Fruit fly (Drosophila melanogaster) whole organism, prepupa: Measurements from ENCODE around the gene CG34256.

Experiments used
- Blimp-1 ChIP-seq: fragments of 200-800 bp; sonication (Bioruptor generic); optimal IDR thresholded peaks from 3 replicates; lab custom pipeline; 2017; ENCODE audit warnings: missing biosample characterization, missing genetic modification characterization, mild to moderate bottlenecking, moderate library complexity, missing genetic modification reagents
- CG10669 ChIP-seq: fragments of 200-800 bp; sonication (Bioruptor generic); optimal IDR thresholded peaks from 3 replicates; lab custom pipeline; 2018; ENCODE audit warnings: missing biosample characterization, mild to moderate bottlenecking, missing genetic modification characterization, moderate library complexity
- CG11294 ChIP-seq: fragments of 200-800 bp; sonication (Bioruptor generic); IDR thresholded peaks from 2 replicates; pipeline ENCODE4 v1.3.6; 2022; ENCODE audit warnings: missing biosample characterization, missing genetic modification characterization
- CG11762 ChIP-seq: fragments of 200-800 bp; sonication (Bioruptor generic); optimal IDR thresholded peaks from 3 replicates; lab custom pipeline; 2016; ENCODE audit warnings: missing biosample characterization, missing genetic modification characterization; ENCODE audit not compliant: insufficient read depth
- CG11902 ChIP-seq: fragments of 200-800 bp; sonication (Bioruptor generic); optimal IDR thresholded peaks from 3 replicates; lab custom pipeline; 2016; ENCODE audit warnings: missing biosample characterization, missing genetic modification characterization
- CG1621 ChIP-seq: fragments of 200-800 bp; sonication (Bioruptor generic); optimal IDR thresholded peaks from 3 replicates; lab custom pipeline; 2018; ENCODE audit warnings: missing biosample characterization, mild to moderate bottlenecking, missing genetic modification characterization
- CG3032 ChIP-seq: fragments of 200-800 bp; optimal IDR thresholded peaks from 2 replicates; lab custom pipeline; 2019; ENCODE audit warnings: missing biosample characterization, mild to moderate bottlenecking, missing genetic modification characterization, moderate library complexity
- CG31627 ChIP-seq: fragments of 200-800 bp; sonication (Bioruptor generic); optimal IDR thresholded peaks from 3 replicates; lab custom pipeline; 2016; ENCODE audit warnings: missing biosample characterization, missing genetic modification characterization
- CG3919 ChIP-seq: fragments of 200-800 bp; sonication (Bioruptor generic); optimal IDR thresholded peaks from 3 replicates; lab custom pipeline; 2016; ENCODE audit warnings: missing biosample characterization, missing genetic modification characterization
- CG6163 ChIP-seq: fragments of 200-800 bp; sonication (Bioruptor generic); IDR thresholded peaks from 3 replicates; pipeline ENCODE4 v1.3.6; 2022; ENCODE audit warnings: missing biosample characterization, missing genetic modification characterization
- CG6276 ChIP-seq: fragments of 200-800 bp; sonication (Bioruptor generic); optimal IDR thresholded peaks from 2 replicates; lab custom pipeline; 2017; ENCODE audit warnings: missing biosample characterization, mild to moderate bottlenecking, missing genetic modification characterization
- CG6808 ChIP-seq: fragments of 200-800 bp; sonication (Bioruptor generic); optimal IDR thresholded peaks from 3 replicates; lab custom pipeline; 2017; ENCODE audit warnings: missing biosample characterization, missing genetic modification characterization, mild to moderate bottlenecking, moderate library complexity, missing genetic modification reagents
- CG6854 ChIP-seq: fragments of 200-800 bp; sonication (Bioruptor generic); optimal IDR thresholded peaks from 2 replicates; lab custom pipeline; 2017; ENCODE audit warnings: missing biosample characterization, mild to moderate bottlenecking, missing genetic modification characterization
- CG8119 ChIP-seq: fragments of 200-800 bp; sonication (Bioruptor generic); IDR thresholded peaks from 3 replicates; pipeline ENCODE4 v1.3.6; 2022; ENCODE audit warnings: missing biosample characterization, missing genetic modification characterization
- CG9139 ChIP-seq: fragments of 200-800 bp; sonication (Bioruptor generic); optimal IDR thresholded peaks from 3 replicates; lab custom pipeline; 2017; ENCODE audit warnings: missing biosample characterization, mild to moderate bottlenecking, missing genetic modification characterization
- Eip75B ChIP-seq: fragments of 200-800 bp; sonication (Bioruptor generic); optimal IDR thresholded peaks from 3 replicates; lab custom pipeline; 2016; ENCODE audit warnings: missing biosample characterization, missing genetic modification characterization
- Eip78C ChIP-seq: fragments of 200-800 bp; sonication (Bioruptor generic); peaks from one replicate; lab custom pipeline; 2016; ENCODE audit warnings: missing biosample characterization, missing genetic modification characterization
- Ets96B ChIP-seq: fragments of 200-800 bp; optimal IDR thresholded peaks from 2 replicates; lab custom pipeline; 2019; ENCODE audit warnings: missing biosample characterization, mild to moderate bottlenecking, missing genetic modification characterization, moderate library complexity
- Gug ChIP-seq: fragments of 200-800 bp; sonication (Bioruptor generic); IDR thresholded peaks from 2 replicates; pipeline ENCODE4 v1.3.6; 2022; ENCODE audit warnings: missing biosample characterization, missing genetic modification characterization
- Hr39 ChIP-seq: fragments of 200-800 bp; sonication (Bioruptor generic); optimal IDR thresholded peaks from 2 replicates; lab custom pipeline; 2016; ENCODE audit warnings: missing biosample characterization, missing genetic modification characterization
- Hr4 ChIP-seq: fragments of 200-800 bp; sonication (Bioruptor generic); optimal IDR thresholded peaks from 3 replicates; lab custom pipeline; 2016; ENCODE audit warnings: missing biosample characterization, missing genetic modification characterization
- Met ChIP-seq: fragments of 200-800 bp; sonication (Bioruptor generic); optimal IDR thresholded peaks from 3 replicates; lab custom pipeline; 2016; ENCODE audit warnings: missing biosample characterization, missing genetic modification characterization
- Sox102F ChIP-seq: fragments of 200-800 bp; sonication (Bioruptor generic); optimal IDR thresholded peaks from 2 replicates; lab custom pipeline; 2016; ENCODE audit warnings: missing biosample characterization, mild to moderate bottlenecking, missing genetic modification characterization
- Sox14 ChIP-seq: fragments of 200-800 bp; sonication (Bioruptor generic); optimal IDR thresholded peaks from 3 replicates; lab custom pipeline; 2016; ENCODE audit warnings: missing biosample characterization, missing genetic modification characterization
- Sox15 ChIP-seq: fragments of 200-800 bp; sonication (Bioruptor generic); optimal IDR thresholded peaks from 3 replicates; lab custom pipeline; 2016; ENCODE audit warnings: missing biosample characterization, missing genetic modification characterization
- acj6 ChIP-seq: fragments of 200-800 bp; sonication (Bioruptor generic); optimal IDR thresholded peaks from 3 replicates; lab custom pipeline; 2016; ENCODE audit warnings: missing biosample characterization, missing genetic modification characterization
- dsx ChIP-seq: fragments of 200-800 bp; optimal IDR thresholded peaks from 3 replicates; lab custom pipeline; 2019; ENCODE audit warnings: missing biosample characterization, mild to moderate bottlenecking, missing genetic modification characterization, moderate library complexity; ENCODE audit not compliant: poor library complexity, severe bottlenecking
- fd59A ChIP-seq: fragments of 200-800 bp; sonication (Bioruptor generic); optimal IDR thresholded peaks from 2 replicates; lab custom pipeline; 2017; ENCODE audit warnings: missing biosample characterization, mild to moderate bottlenecking, missing genetic modification characterization, missing genetic modification reagents
- fkh ChIP-seq: fragments of 200-800 bp; sonication (Bioruptor generic); optimal IDR thresholded peaks from 3 replicates; lab custom pipeline; 2017; ENCODE audit warnings: missing biosample characterization, mild to moderate bottlenecking, missing genetic modification characterization, moderate library complexity
- pdm3 ChIP-seq: fragments of 200-800 bp; sonication (Bioruptor generic); optimal IDR thresholded peaks from 3 replicates; lab custom pipeline; 2016; ENCODE audit warnings: missing biosample characterization, missing genetic modification characterization
- ss ChIP-seq, 2 experiments: fragments of 200-800 bp; sonication (Bioruptor generic); optimal IDR thresholded peaks; 2 replicates in 1 of 2; 3 replicates in 1 of 2; lab custom pipeline; 2017 to 2018; ENCODE audit warnings: mild to moderate bottlenecking in 2 of 2, missing biosample characterization in 2 of 2, missing genetic modification characterization in 2 of 2, moderate library complexity in 1 of 2
- svp ChIP-seq: fragments of 200-800 bp; sonication (Bioruptor generic); peaks from one replicate; lab custom pipeline; 2016; ENCODE audit warnings: missing biosample characterization, missing genetic modification characterization
- vri ChIP-seq: fragments of 200-800 bp; sonication (Bioruptor generic); optimal IDR thresholded peaks from 3 replicates; lab custom pipeline; 2016; ENCODE audit warnings: missing biosample characterization, mild to moderate bottlenecking, missing genetic modification characterization

The CG34256 gene

dm6 chr3L:18968193-18968969, 21.2 kb downstream of the CG34256 start:
- TF ChIP-seq Eip78C (GFP tag; lab: Kevin White, UChicago), result peak; percentile 62
- TF ChIP-seq Blimp-1, result no peak
- no peak for TF ChIP-seq CG9139
- 0 out of 3 replicates have a peak, but pooled peaks have one; percentile 25 for TF ChIP-seq CG6163 (GFP tag; lab: Robert Waterston, UW)
- TF ChIP-seq CG31627 (GFP tag; lab: Kevin White, UChicago), result peak; percentile 38
- TF ChIP-seq pdm3 (GFP tag; lab: Kevin White, UChicago), result peak; percentile 8
- no peak for TF ChIP-seq CG11762 (GFP tag; lab: Kevin White, UChicago)
- no peak for TF ChIP-seq ss (GFP tag; optimal IDR thresholded peaks at IDR 0.05; lab: Kevin White, UChicago)
- TF ChIP-seq CG3919 (GFP tag; lab: Kevin White, UChicago), result peak; percentile 10
- TF ChIP-seq CG11902 (GFP tag; lab: Kevin White, UChicago), result no peak
- TF ChIP-seq CG10669 (GFP tag; lab: Kevin White, UChicago), result no peak
- TF ChIP-seq Sox14, result no peak
- TF ChIP-seq CG11294 (GFP tag; lab: Robert Waterston, UW), result no peak
- no peak for TF ChIP-seq fd59A (GFP tag; lab: Kevin White, UChicago)
- TF ChIP-seq Sox15 (GFP tag; lab: Kevin White, UChicago), result no peak
- no peak for TF ChIP-seq CG1621
- no peak for TF ChIP-seq Hr39 (GFP tag; lab: Kevin White, UChicago)
- TF ChIP-seq fkh (GFP tag; lab: Kevin White, UChicago), result no peak
- TF ChIP-seq, all 60 proteins: peak for 5

dm6 chr3L:18957032-18957431, 32.6 kb downstream of the CG34256 start:
- no peak for TF ChIP-seq CG3032
- peak; percentile 22 for TF ChIP-seq Eip78C (GFP tag; lab: Kevin White, UChicago)

- TF ChIP-seq vri (GFP tag; lab: Kevin White, UChicago) (peak; percentile 97), CG6163 (GFP tag; lab: Robert Waterston, UW) (no peak), CG1621 (peak; percentile 1), Eip75B (GFP tag; lab: Kevin White, UChicago) (peak; percentile 22)
Observed at dm6 chr3L:18952399-18952798, 37.2 kb downstream of the CG34256 start.

- TF ChIP-seq Ets96B (tag; lab: Kevin White, UChicago) (no peak), pdm3 (GFP tag; lab: Kevin White, UChicago) (no peak), dsx (GFP tag; lab: Kevin White, UChicago) (no peak), Blimp-1 (no peak), CG8119 (GFP tag; lab: Robert Waterston, UW) (no peak), Eip78C (GFP tag; lab: Kevin White, UChicago) (peak; percentile 29), fkh (GFP tag; lab: Kevin White, UChicago) (peak; percentile 1), CG6163 (GFP tag; lab: Robert Waterston, UW) (peak; percentile 15; the same call in 1 of the 3 replicates), svp (GFP tag; lab: Kevin White, UChicago) (no peak), Sox102F (GFP tag; lab: Kevin White, UChicago) (no peak), CG6808 (GFP tag; lab: Kevin White, UChicago) (no peak), Hr4 (no peak), CG6276 (GFP tag; lab: Kevin White, UChicago) (no peak), acj6 (no peak), Gug (GFP tag; lab: Robert Waterston, UW) (no peak)
Observed at dm6 chr3L:18950359-18950758, 39.3 kb downstream of the CG34256 start, which contains the start of gene CG6836. Gene CG6836, plus strand, starts transcription at chr3L:18950629.

dm6 chr3L:18949137-18949536, 40.5 kb downstream of the CG34256 start:
- 0 out of 3 replicates have a peak, but pooled peaks have one; percentile 20 for TF ChIP-seq CG6163 (GFP tag; lab: Robert Waterston, UW)
- no peak for TF ChIP-seq CG6854 (GFP tag; lab: Kevin White, UChicago)
- TF ChIP-seq Met, result no peak
- TF ChIP-seq, all 60 proteins: peak for 1
